Fruit fly (Drosophila melanogaster) whole organism, embryonic: ENCODE data around the gene Ndae1.

Source experiments
- Ada2b ChIP-seq: fragments of 200-800 bp; sonication (Bioruptor generic); IDR thresholded peaks from 2 replicates; pipeline ENCODE4 v1.3.6; 2022; ENCODE audit warnings: missing biosample characterization, missing genetic modification characterization
- Antp ChIP-seq: fragments of 200-800 bp; sonication (Bioruptor generic); optimal IDR thresholded peaks from 3 replicates; lab custom pipeline; 2016; ENCODE audit warnings: missing biosample characterization, missing genetic modification characterization
- B-H1 ChIP-seq: fragments of 200-800 bp; sonication (Bioruptor generic); IDR thresholded peaks from 3 replicates; pipeline ENCODE4 v1.3.6; 2022; ENCODE audit warnings: missing biosample characterization, missing genetic modification characterization
- CG11247 ChIP-seq: fragments of 200-800 bp; sonication (Bioruptor generic); IDR thresholded peaks from 2 replicates; pipeline ENCODE4 v1.3.6; 2022; ENCODE audit warnings: missing biosample characterization, missing genetic modification characterization
- CG11456 ChIP-seq: fragments of 200-800 bp; sonication (Bioruptor generic); IDR thresholded peaks from 3 replicates; pipeline ENCODE4 v1.3.6; 2022; ENCODE audit warnings: missing biosample characterization, missing genetic modification characterization
- CG12219 ChIP-seq: fragments of 200-800 bp; sonication (Bioruptor generic); optimal IDR thresholded peaks from 3 replicates; lab custom pipeline; 2018; ENCODE audit warnings: missing biosample characterization, mild to moderate bottlenecking, missing genetic modification characterization
- CG1233 ChIP-seq: fragments of 200-800 bp; sonication (Bioruptor generic); optimal IDR thresholded peaks from 4 replicates; lab custom pipeline; 2018; ENCODE audit warnings: missing biosample characterization, mild to moderate bottlenecking, missing genetic modification characterization
- CG12659 ChIP-seq: fragments of 200-800 bp; sonication (Bioruptor generic); optimal IDR thresholded peaks from 3 replicates; lab custom pipeline; 2017; ENCODE audit warnings: mild to moderate bottlenecking, missing biosample characterization, missing genetic modification reagents, missing genetic modification characterization
- CG1647 ChIP-seq: fragments of 200-800 bp; sonication (Bioruptor generic); optimal IDR thresholded peaks from 3 replicates; lab custom pipeline; 2016; ENCODE audit warnings: missing biosample characterization, missing genetic modification characterization
- CG16863 ChIP-seq: fragments of 200-800 bp; sonication (Bioruptor generic); optimal IDR thresholded peaks from 3 replicates; lab custom pipeline; 2016; ENCODE audit warnings: missing biosample characterization, missing genetic modification characterization
- CG17568 ChIP-seq: fragments of 200-800 bp; sonication (Bioruptor generic); optimal IDR thresholded peaks from 2 replicates; lab custom pipeline; 2018; ENCODE audit warnings: missing biosample characterization, mild to moderate bottlenecking, missing genetic modification characterization, moderate library complexity
- CG18262 ChIP-seq: fragments of 200-800 bp; optimal IDR thresholded peaks from 3 replicates; lab custom pipeline; 2019; ENCODE audit warnings: missing biosample characterization, mild to moderate bottlenecking, missing genetic modification characterization, moderate library complexity
- CG18599 ChIP-seq: fragments of 200-800 bp; sonication (Bioruptor generic); optimal IDR thresholded peaks from 3 replicates; lab custom pipeline; 2017; ENCODE audit warnings: missing biosample characterization, missing genetic modification characterization, mild to moderate bottlenecking, moderate library complexity, missing genetic modification reagents
- CG2712 ChIP-seq: fragments of 200-800 bp; optimal IDR thresholded peaks from 3 replicates; lab custom pipeline; 2019; ENCODE audit warnings: missing biosample characterization, mild to moderate bottlenecking, missing genetic modification characterization, moderate library complexity
- CG32767 ChIP-seq: fragments of 200-800 bp; sonication (Bioruptor generic); IDR thresholded peaks from 2 replicates; pipeline ENCODE4 v1.3.6; 2022; ENCODE audit warnings: missing biosample characterization, missing genetic modification characterization
- CG32772 ChIP-seq: fragments of 200-800 bp; sonication (Bioruptor generic); IDR thresholded peaks from 2 replicates; pipeline ENCODE4 v1.3.6; 2022; ENCODE audit warnings: missing biosample characterization, missing genetic modification characterization
- CG3838 ChIP-seq: fragments of 200-800 bp; sonication (Bioruptor generic); optimal IDR thresholded peaks from 3 replicates; lab custom pipeline; 2016; ENCODE audit warnings: missing biosample characterization, missing genetic modification characterization
- CG4282 ChIP-seq: fragments of 200-800 bp; sonication (Bioruptor generic); optimal IDR thresholded peaks from 2 replicates; lab custom pipeline; 2016; ENCODE audit warnings: missing biosample characterization, missing genetic modification characterization
- CG4424 ChIP-seq: fragments of 200-800 bp; sonication (Bioruptor generic); optimal IDR thresholded peaks from 3 replicates; lab custom pipeline; 2016; ENCODE audit warnings: missing biosample characterization, missing genetic modification characterization
- CG5953 ChIP-seq: fragments of 200-800 bp; sonication (Bioruptor generic); IDR thresholded peaks from 2 replicates; pipeline ENCODE4 v1.3.6; 2022; ENCODE audit warnings: missing biosample characterization, missing genetic modification characterization
- CG7928 ChIP-seq: fragments of 200-800 bp; sonication (Bioruptor generic); optimal IDR thresholded peaks from 2 replicates; lab custom pipeline; 2017; ENCODE audit warnings: missing biosample characterization, mild to moderate bottlenecking, missing genetic modification characterization
- CG8924 ChIP-seq: fragments of 200-800 bp; optimal IDR thresholded peaks from 3 replicates; lab custom pipeline; 2019; ENCODE audit warnings: missing biosample characterization, mild to moderate bottlenecking, missing genetic modification characterization, moderate library complexity
- D19B ChIP-seq: fragments of 200-800 bp; sonication (Bioruptor generic); optimal IDR thresholded peaks from 2 replicates; lab custom pipeline; 2017; ENCODE audit warnings: missing biosample characterization, mild to moderate bottlenecking, missing genetic modification characterization
- GATAe ChIP-seq: fragments of 200-800 bp; sonication (Bioruptor generic); conservative IDR thresholded peaks from 2 replicates; pipeline ENCODE4 v1.3.6; 2022; ENCODE audit warnings: missing biosample characterization, missing genetic modification characterization
- Mad ChIP-seq: fragments of 200-800 bp; sonication (Bioruptor generic); optimal IDR thresholded peaks from 2 replicates; lab custom pipeline; 2016; ENCODE audit warnings: missing biosample characterization, missing genetic modification characterization
- Ptx1 ChIP-seq: fragments of 200-800 bp; sonication (Bioruptor generic); IDR thresholded peaks from 2 replicates; pipeline ENCODE4 v1.3.6; 2022; ENCODE audit warnings: missing biosample characterization, missing genetic modification characterization
- Sry-δ ChIP-seq: fragments of 200-800 bp; sonication (Bioruptor generic); optimal IDR thresholded peaks from 2 replicates; lab custom pipeline; 2016; ENCODE audit warnings: missing biosample characterization, missing genetic modification characterization
- Vsx1 ChIP-seq: fragments of 200-800 bp; sonication (Bioruptor generic); optimal IDR thresholded peaks from 2 replicates; lab custom pipeline; 2017; ENCODE audit warnings: missing biosample characterization, mild to moderate bottlenecking, missing genetic modification characterization, missing genetic modification reagents
- bab2 ChIP-seq: fragments of 200-800 bp; sonication (Bioruptor generic); optimal IDR thresholded peaks from 2 replicates; lab custom pipeline; 2016; ENCODE audit warnings: missing biosample characterization, missing genetic modification characterization
- bowl ChIP-seq: fragments of 200-800 bp; sonication (Bioruptor generic); IDR thresholded peaks from 2 replicates; pipeline ENCODE4 v1.3.6; 2022; ENCODE audit warnings: missing biosample characterization, missing genetic modification characterization
- br ChIP-seq: fragments of >200 bp; optimal IDR thresholded peaks from 2 replicates; lab custom pipeline; 2017
- chm ChIP-seq: fragments of 200-800 bp; sonication (Bioruptor generic); IDR thresholded peaks from 2 replicates; pipeline ENCODE4 v1.3.6; 2022; ENCODE audit warnings: missing biosample characterization, missing genetic modification characterization
- corto ChIP-seq: fragments of 200-800 bp; sonication (Bioruptor generic); optimal IDR thresholded peaks from 2 replicates; lab custom pipeline; 2016; ENCODE audit warnings: missing biosample characterization, mild to moderate bottlenecking, missing genetic modification characterization, moderate library complexity
- esg ChIP-seq: fragments of 200-800 bp; sonication (Bioruptor generic); conservative IDR thresholded peaks from 2 replicates; pipeline ENCODE4 v1.3.6; 2022; ENCODE audit warnings: missing biosample characterization, missing genetic modification characterization
- fd64A ChIP-seq: fragments of 200-800 bp; sonication (Bioruptor generic); optimal IDR thresholded peaks from 3 replicates; lab custom pipeline; 2018; ENCODE audit warnings: missing biosample characterization, mild to moderate bottlenecking, missing genetic modification characterization
- gce ChIP-seq: fragments of 200-800 bp; sonication (Bioruptor generic); IDR thresholded peaks from 3 replicates; pipeline ENCODE4 v1.3.6; 2022; ENCODE audit warnings: missing biosample characterization, missing genetic modification characterization
- gt ChIP-seq: fragments of 200-800 bp; sonication (Bioruptor generic); IDR thresholded peaks from 2 replicates; pipeline ENCODE4 v1.3.6; 2022; ENCODE audit warnings: missing biosample characterization, missing genetic modification characterization
- her ChIP-seq: fragments of 200-800 bp; sonication (Bioruptor generic); optimal IDR thresholded peaks from 2 replicates; lab custom pipeline; 2016; ENCODE audit warnings: missing biosample characterization, missing genetic modification characterization
- ind ChIP-seq: fragments of 200-800 bp; sonication (Bioruptor generic); optimal IDR thresholded peaks from 3 replicates; lab custom pipeline; 2016; ENCODE audit warnings: missing biosample characterization, missing genetic modification characterization
- lilli ChIP-seq: fragments of 200-800 bp; sonication (Bioruptor generic); optimal IDR thresholded peaks from 3 replicates; lab custom pipeline; 2016; ENCODE audit warnings: missing biosample characterization, missing genetic modification characterization
- nau ChIP-seq: fragments of 200-800 bp; sonication (Bioruptor generic); optimal IDR thresholded peaks from 3 replicates; lab custom pipeline; 2017; ENCODE audit warnings: missing biosample characterization, mild to moderate bottlenecking, missing genetic modification characterization, missing genetic modification reagents
- nerfin-2 ChIP-seq: fragments of 200-800 bp; sonication (Bioruptor generic); IDR thresholded peaks from 2 replicates; pipeline ENCODE4 v1.3.6; 2022; ENCODE audit warnings: missing biosample characterization, missing genetic modification characterization; ENCODE audit not compliant: partially characterized antibody
- org-1 ChIP-seq: fragments of 200-800 bp; sonication (Bioruptor generic); optimal IDR thresholded peaks from 2 replicates; lab custom pipeline; 2017; ENCODE audit warnings: missing biosample characterization, missing genetic modification characterization
- pb ChIP-seq: fragments of 200-800 bp; sonication (Bioruptor generic); optimal IDR thresholded peaks from 3 replicates; lab custom pipeline; 2016; ENCODE audit warnings: missing biosample characterization, missing genetic modification characterization
- phol ChIP-seq: fragments of 200-800 bp; sonication (Bioruptor generic); optimal IDR thresholded peaks from 3 replicates; lab custom pipeline; 2018; ENCODE audit warnings: missing biosample characterization, mild to moderate bottlenecking, missing genetic modification characterization, moderate library complexity
- pita ChIP-seq: fragments of 200-800 bp; sonication (Bioruptor generic); optimal IDR thresholded peaks from 2 replicates; lab custom pipeline; 2017; ENCODE audit warnings: missing biosample characterization, mild to moderate bottlenecking, missing genetic modification characterization
- slp2 ChIP-seq: fragments of 200-800 bp; sonication (Bioruptor generic); optimal IDR thresholded peaks from 2 replicates; lab custom pipeline; 2016; ENCODE audit warnings: missing biosample characterization, missing genetic modification characterization
- sr ChIP-seq: fragments of 200-800 bp; sonication (Bioruptor generic); IDR thresholded peaks from 3 replicates; pipeline ENCODE4 v1.3.6; 2022; ENCODE audit warnings: missing biosample characterization, missing genetic modification characterization
- unpg ChIP-seq: fragments of 200-800 bp; sonication (Bioruptor generic); optimal IDR thresholded peaks from 3 replicates; lab custom pipeline; 2018; ENCODE audit warnings: missing biosample characterization, mild to moderate bottlenecking, missing genetic modification characterization, moderate library complexity
- vvl ChIP-seq: fragments of 200-800 bp; sonication (Bioruptor generic); IDR thresholded peaks from 2 replicates; pipeline ENCODE4 v1.3.6; 2022; ENCODE audit warnings: missing biosample characterization, missing genetic modification characterization
- zen2 ChIP-seq: fragments of 200-800 bp; sonication (Bioruptor generic); IDR thresholded peaks from 3 replicates; pipeline ENCODE4 v1.3.6; 2022; ENCODE audit warnings: missing biosample characterization, missing genetic modification characterization; ENCODE audit not compliant: partially characterized antibody
- zfh1 ChIP-seq: fragments of 200-800 bp; sonication (Bioruptor generic); IDR thresholded peaks from 3 replicates; pipeline ENCODE4 v1.3.6; 2022; ENCODE audit warnings: missing biosample characterization, missing genetic modification characterization

Gene Ndae1

dm6 chr2L:7261989-7262388 lies 12.8 kb upstream of the Ndae1 start (continued):
- TF ChIP-seq CG2712 (peak; percentile 79), CG12219 (GFP tag; lab: Kevin White, UChicago) (peak; percentile 41), Ada2b (GFP tag; lab: Robert Waterston, UW) (peak; percentile 30; the same call in 1 of the 2 replicates), corto (GFP tag; lab: Kevin White, UChicago) (no peak), CG8924 (peak; percentile 60), zen2 (GFP tag; lab: Robert Waterston, UW) (no peak), CG3838 (GFP tag; lab: Kevin White, UChicago) (no peak), Vsx1 (GFP tag; lab: Kevin White, UChicago) (no peak), Sry-δ (GFP tag; lab: Kevin White, UChicago) (no peak), Antp (GFP tag; lab: Kevin White, UChicago) (peak; percentile 15), slp2 (peak; percentile 59), CG32772 (GFP tag; lab: Robert Waterston, UW) (0 out of 2 replicates have a peak, but pooled peaks have one; percentile 6), D19B (GFP tag; lab: Kevin White, UChicago) (no peak), bowl (GFP tag; lab: Robert Waterston, UW) (no peak), unpg (GFP tag; lab: Kevin White, UChicago) (peak; percentile 70), CG4282 (GFP tag; lab: Kevin White, UChicago) (no peak), nau (GFP tag; lab: Kevin White, UChicago) (no peak), CG4424 (peak; percentile 40), CG5953 (GFP tag; lab: Robert Waterston, UW) (0 out of 2 replicates have a peak, but pooled peaks have one; percentile 18), CG1233 (no peak), org-1 (GFP tag; lab: Kevin White, UChicago) (peak; percentile 35), CG17568 (GFP tag; lab: Kevin White, UChicago) (peak; percentile 27), CG18599 (peak; percentile 46), esg (GFP tag; lab: Robert Waterston, UW) (peak; percentile 52), CG11247 (no peak), phol (tag; lab: Kevin White, UChicago) (peak; percentile 70), pita (GFP tag; lab: Kevin White, UChicago) (no peak), gt (GFP tag; lab: Robert Waterston, UW) (no peak), CG7928 (GFP tag; lab: Kevin White, UChicago) (no peak), CG18262 (tag; lab: Kevin White, UChicago) (peak; percentile 79), CG16863 (GFP tag; lab: Kevin White, UChicago) (peak; percentile 51), vvl (GFP tag; lab: Robert Waterston, UW) (peak; percentile 81), Mad (GFP tag; lab: Kevin White, UChicago) (peak; percentile 12), CG32767 (no peak), br (no peak), pb (GFP tag; lab: Kevin White, UChicago) (no peak), gce (GFP tag; lab: Robert Waterston, UW) (0 out of 3 replicates have a peak, but pooled peaks have one; percentile 15), fd64A (GFP tag; lab: Kevin White, UChicago) (peak; percentile 30), lilli (GFP tag; lab: Kevin White, UChicago) (peak; percentile 33), B-H1 (GFP tag; lab: Robert Waterston, UW) (peak; percentile 19; the same call in 1 of the 3 replicates), nerfin-2 (GFP tag; lab: Robert Waterston, UW) (no peak), CG12659 (GFP tag; lab: Kevin White, UChicago) (peak; percentile 40), bab2 (GFP tag; lab: Kevin White, UChicago) (peak; percentile 52), ind (GFP tag; lab: Kevin White, UChicago) (no peak), CG11456 (GFP tag; lab: Robert Waterston, UW) (no peak), CG1647 (peak; percentile 0), her (peak; percentile 7), chm (GFP tag; lab: Robert Waterston, UW) (peak; percentile 58; the same call in 1 of the 2 replicates), Ptx1 (GFP tag; lab: Robert Waterston, UW) (peak; percentile 65), sr (no peak), GATAe (no peak), zfh1 (peak; percentile 73)
